Worm (Caenorhabditis elegans): ENCODE measurements around the gene msp-33.
A peak's percentile ranks its signal among the peaks of the same experiment; 100 is the strongest.

The msp-33 gene

DNA sequence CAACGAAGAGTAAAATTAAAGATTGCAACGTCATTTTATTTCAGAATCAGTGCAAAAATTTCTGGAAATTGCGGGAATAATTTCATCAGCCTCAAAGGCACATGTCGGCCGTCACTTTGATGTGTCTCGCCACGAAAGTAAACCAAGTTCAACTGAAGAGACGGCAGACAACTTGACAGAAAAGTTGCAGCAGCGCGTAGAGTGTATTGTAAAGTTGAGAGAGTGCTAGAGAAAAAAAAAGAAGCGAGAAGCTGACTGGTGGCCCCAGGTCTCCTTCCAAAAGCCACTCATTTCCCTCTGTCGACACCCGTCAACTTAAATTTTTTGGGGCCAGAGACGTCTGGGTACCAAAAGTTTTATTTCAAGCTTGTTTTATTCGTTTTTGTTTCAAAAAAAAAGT, 11.8 kb upstream of the msp-33 start:
- no peak for TF ChIP-seq unc-62 (GFP tag; optimal IDR thresholded peaks at IDR 0.05)
- TF ChIP-seq xbp-1 (tag; optimal IDR thresholded peaks at IDR 0.05), result peak; percentile 65
- TF ChIP-seq snu-23 (GFP tag; optimal IDR thresholded peaks at IDR 0.05), result peak; percentile 77
- no peak for TF ChIP-seq unc-130 (tag; optimal IDR thresholded peaks at IDR 0.05)
- no peak for TF ChIP-seq ama-1 (optimal IDR thresholded peaks at IDR 0.05)
- TF ChIP-seq pqm-1 (tag; optimal IDR thresholded peaks at IDR 0.05), result no peak
- TF ChIP-seq tlp-1 (tag; optimal IDR thresholded peaks at IDR 0.05), result no peak
- TF ChIP-seq C04F5.9 (tag; optimal IDR thresholded peaks at IDR 0.05), result no peak
- peak; percentile 48 for TF ChIP-seq blmp-1 (tag; optimal IDR thresholded peaks at IDR 0.05)
- TF ChIP-seq lin-14 (GFP tag; optimal IDR thresholded peaks at IDR 0.05), result peak; percentile 87
- TF ChIP-seq ztf-4 (tag; optimal IDR thresholded peaks at IDR 0.05), result peak; percentile 32
- no peak for TF ChIP-seq pag-3 (tag; optimal IDR thresholded peaks at IDR 0.05; ENCODE audit: borderline replicate concordance, insufficient read depth)
- no peak for TF ChIP-seq efl-3 (GFP tag; optimal IDR thresholded peaks at IDR 0.05)
- TF ChIP-seq fkh-10 (GFP tag; optimal IDR thresholded peaks at IDR 0.05), result peak; percentile 23
- no peak for TF ChIP-seq hlh-17 (GFP tag; optimal IDR thresholded peaks at IDR 0.05; ENCODE audit: borderline replicate concordance)
- TF ChIP-seq snpc-4 (tag; optimal IDR thresholded peaks at IDR 0.05), result peak; percentile 39
- no peak for TF ChIP-seq mef-2 (tag; optimal IDR thresholded peaks at IDR 0.05)
- TF ChIP-seq lin-15B (tag; optimal IDR thresholded peaks at IDR 0.05), result peak; percentile 34
- TF ChIP-seq rnt-1 (tag; optimal IDR thresholded peaks at IDR 0.05), result peak; percentile 87
- no peak for TF ChIP-seq ztf-11 (tag; optimal IDR thresholded peaks at IDR 0.05)
- TF ChIP-seq irx-1 (tag; optimal IDR thresholded peaks at IDR 0.05), result no peak
- no peak for TF ChIP-seq egl-27 (tag; optimal IDR thresholded peaks at IDR 0.05)
- TF ChIP-seq hlh-4 (tag; optimal IDR thresholded peaks at IDR 0.05), result no peak
- TF ChIP-seq skn-1 (tag; optimal IDR thresholded peaks at IDR 0.05), result peak; percentile 85
- TF ChIP-seq nhr-77 (tag; optimal IDR thresholded peaks at IDR 0.05), result peak; percentile 31
- TF ChIP-seq nhr-11 (tag; optimal IDR thresholded peaks at IDR 0.05), result no peak
- TF ChIP-seq ceh-63 (GFP tag; optimal IDR thresholded peaks at IDR 0.05), result no peak
- TF ChIP-seq lin-39 (tag; optimal IDR thresholded peaks at IDR 0.05), result no peak
- TF ChIP-seq nhr-85 (tag), result no peak
- TF ChIP-seq nhr-12 (tag; optimal IDR thresholded peaks at IDR 0.05), result no peak
- no peak for TF ChIP-seq sptf-1 (tag; optimal IDR thresholded peaks at IDR 0.05)
- TF ChIP-seq jun-1 (tag; optimal IDR thresholded peaks at IDR 0.05), result peak; percentile 56
- no peak for TF ChIP-seq unc-98 (GFP tag; IDR thresholded peaks at IDR 0.05)
- no peak for TF ChIP-seq unc-30 (tag; optimal IDR thresholded peaks at IDR 0.05)
- TF ChIP-seq lin-35 (GFP tag; optimal IDR thresholded peaks at IDR 0.05), result peak; percentile 77 to 81
- TF ChIP-seq alr-1 (tag; optimal IDR thresholded peaks at IDR 0.05; ENCODE audit: borderline replicate concordance), result no peak
- TF ChIP-seq C16A3.4 (tag; optimal IDR thresholded peaks at IDR 0.05), result peak; percentile 51
- TF ChIP-seq elt-2 (tag; optimal IDR thresholded peaks at IDR 0.05), result peak; percentile 23
- no peak for TF ChIP-seq ceh-88 (GFP tag; IDR thresholded peaks at IDR 0.05)
- TF ChIP-seq nhr-47 (tag; optimal IDR thresholded peaks at IDR 0.05), result peak; percentile 68
- peak in 1 of 2 experiments; percentile 77 for TF ChIP-seq mdl-1 (tag; optimal IDR thresholded peaks at IDR 0.05)
- no peak for TF ChIP-seq sox-4 (tag; optimal IDR thresholded peaks at IDR 0.05)
- TF ChIP-seq ceh-82 (tag; optimal IDR thresholded peaks at IDR 0.05), result peak; percentile 30 to 61 (median 42)
- TF ChIP-seq dpl-1 (GFP tag; optimal IDR thresholded peaks at IDR 0.05), result peak; percentile 38 to 74 (median 70)
- TF ChIP-seq fkh-4 (tag; optimal IDR thresholded peaks at IDR 0.05; ENCODE audit: borderline replicate concordance), result no peak
- no peak for TF ChIP-seq ceh-8 (GFP tag; optimal IDR thresholded peaks at IDR 0.05)
- TF ChIP-seq hpl-2 (GFP tag; optimal IDR thresholded peaks at IDR 0.05), result no peak
- TF ChIP-seq zip-4 (GFP tag; optimal IDR thresholded peaks at IDR 0.05), result no peak
- TF ChIP-seq egl-13 (tag; optimal IDR thresholded peaks at IDR 0.05), result peak; percentile 4
- no peak for TF ChIP-seq sup-37 (GFP tag; optimal IDR thresholded peaks at IDR 0.05)
- TF ChIP-seq lsy-2 (tag; optimal IDR thresholded peaks at IDR 0.05), result peak; percentile 71 to 86
- TF ChIP-seq nhr-20 (tag; optimal IDR thresholded peaks at IDR 0.05), result peak; percentile 80
- no peak for TF ChIP-seq nhr-90 (tag; optimal IDR thresholded peaks at IDR 0.05; ENCODE audit: poor library complexity)

Data from whole organism, L1 larva.